Fruit fly (Drosophila melanogaster): Measurements from ENCODE around the gene CG46339.

Gene CG46339

DNA sequence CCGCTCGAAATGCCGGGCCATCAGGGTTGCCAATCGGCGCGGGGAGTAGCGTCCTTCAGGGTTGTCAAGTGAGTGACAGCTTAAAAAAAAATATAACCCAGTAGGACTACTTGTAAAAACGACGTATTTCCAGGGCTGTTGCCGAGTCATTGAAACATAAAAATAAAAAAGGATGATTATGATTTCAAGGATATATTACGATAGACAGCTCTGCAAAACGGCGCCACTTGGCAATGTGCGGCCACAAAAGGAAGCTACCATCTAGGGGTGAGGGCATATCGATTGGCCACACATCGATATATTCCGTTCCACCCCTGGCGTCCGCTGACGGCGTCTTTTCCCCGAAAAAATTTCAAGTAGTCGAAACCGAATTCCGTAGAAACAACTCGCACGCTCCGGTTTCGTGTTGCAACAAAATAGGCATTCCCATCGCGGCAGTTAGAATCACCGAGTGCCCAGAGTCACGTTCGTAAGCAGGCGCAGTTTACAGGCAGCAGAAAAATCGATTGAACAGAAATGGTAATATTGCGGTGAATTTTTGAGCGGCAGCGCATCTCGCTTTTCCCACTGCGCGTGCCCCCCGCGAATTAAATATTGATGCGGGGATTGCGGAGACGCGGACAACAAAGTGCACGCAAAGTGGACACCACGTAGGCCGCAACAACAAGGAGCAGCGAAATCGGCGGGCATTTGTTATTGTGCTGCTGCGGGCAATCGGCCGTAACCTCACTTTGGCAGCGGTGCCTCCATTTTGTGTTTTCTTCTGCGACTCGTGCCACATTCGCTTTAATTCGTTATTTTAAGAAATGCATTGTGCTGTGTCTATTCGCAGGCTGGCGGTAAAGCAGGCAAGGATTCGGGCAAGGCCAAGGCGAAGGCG is 48.7 kb upstream of the CG46339 start, which contains the start of the genes ball and His2Av (continued):
- TF ChIP-seq D (optimal IDR thresholded peaks at IDR 0.05): peak; percentile 24
- peak; percentile 51 for TF ChIP-seq D (GFP tag; optimal IDR thresholded peaks at IDR 0.05)
- peak; percentile 84 for TF ChIP-seq E2f2 (GFP tag; IDR thresholded peaks at IDR 0.05)
- 0 out of 2 replicates have a peak, but pooled peaks have one; percentile 13 for TF ChIP-seq cas (GFP tag; IDR thresholded peaks at IDR 0.05)
- TF ChIP-seq CG31224 (GFP tag; IDR thresholded peaks at IDR 0.05): peak; percentile 49; the same call in 1 of the 2 replicates
- peak; percentile 90 for TF ChIP-seq CG11456 (GFP tag; IDR thresholded peaks at IDR 0.05)
- TF ChIP-seq CG17361 (GFP tag; IDR thresholded peaks at IDR 0.05): peak; percentile 76
- peak; percentile 52; the same call in 1 of the 3 replicates for TF ChIP-seq CG6175 (GFP tag; IDR thresholded peaks at IDR 0.05)
- peak; percentile 99 for TF ChIP-seq Med (GFP tag)
- TF ChIP-seq H2.0 (GFP tag; IDR thresholded peaks at IDR 0.05): peak; percentile 83
- peak; percentile 71 for TF ChIP-seq cwo (GFP tag; optimal IDR thresholded peaks at IDR 0.05)
- peak; percentile 73; the same call in 1 of the 3 replicates for TF ChIP-seq Mrtf (GFP tag; IDR thresholded peaks at IDR 0.05)
- 0 out of 2 replicates have a peak, but pooled peaks have one; percentile 59 for TF ChIP-seq dati (GFP tag; IDR thresholded peaks at IDR 0.05)
- peak; percentile 48 for TF ChIP-seq CG12071 (GFP tag; optimal IDR thresholded peaks at IDR 0.05)
- no peak for TF ChIP-seq pros (GFP tag; optimal IDR thresholded peaks at IDR 0.05)
- TF ChIP-seq YL-1 (GFP tag; optimal IDR thresholded peaks at IDR 0.05): peak; percentile 83
- peak; percentile 56 for TF ChIP-seq odd (GFP tag; optimal IDR thresholded peaks at IDR 0.05)
- TF ChIP-seq ase (GFP tag; IDR thresholded peaks at IDR 0.05): peak; percentile 82
- TF ChIP-seq CG2712 (tag; optimal IDR thresholded peaks at IDR 0.05): peak; percentile 83
- TF ChIP-seq CHES-1-like (GFP tag; optimal IDR thresholded peaks at IDR 0.05): peak; percentile 93
- TF ChIP-seq CG11398 (GFP tag; optimal IDR thresholded peaks at IDR 0.05): peak; percentile 79
- TF ChIP-seq Deaf1 (tag; optimal IDR thresholded peaks at IDR 0.05): peak; percentile 54
- TF ChIP-seq ATbp (GFP tag; optimal IDR thresholded peaks at IDR 0.05): peak; percentile 69
- peak; percentile 79 for TF ChIP-seq CG9817 (tag; optimal IDR thresholded peaks at IDR 0.05)
- TF ChIP-seq CG30431 (GFP tag; optimal IDR thresholded peaks at IDR 0.05): peak; percentile 56
- peak; percentile 12 for TF ChIP-seq zf30C (GFP tag; optimal IDR thresholded peaks at IDR 0.05)
- TF ChIP-seq CG7372 (GFP tag; IDR thresholded peaks at IDR 0.05): peak; percentile 57; the same call in 1 of the 2 replicates
- TF ChIP-seq CG4424 (GFP tag; optimal IDR thresholded peaks at IDR 0.05): peak; percentile 87
- TF ChIP-seq Doc2 (GFP tag; IDR thresholded peaks at IDR 0.05): no peak
- peak; percentile 79 for TF ChIP-seq CG18011 (GFP tag; optimal IDR thresholded peaks at IDR 0.05)
- TF ChIP-seq ind (GFP tag; optimal IDR thresholded peaks at IDR 0.05): peak; percentile 85
- TF ChIP-seq lbe (GFP tag; optimal IDR thresholded peaks at IDR 0.05): peak; percentile 53
- peak; percentile 81 for TF ChIP-seq Sin3A (optimal IDR thresholded peaks at IDR 0.05)
- TF ChIP-seq chn (GFP tag; optimal IDR thresholded peaks at IDR 0.05): peak; percentile 89
- peak; percentile 59 for TF ChIP-seq nau (GFP tag; optimal IDR thresholded peaks at IDR 0.05)
- peak; percentile 90 for TF ChIP-seq bbx (GFP tag; IDR thresholded peaks at IDR 0.05; ENCODE audit: partially characterized antibody)
- TF ChIP-seq NFAT (GFP tag; IDR thresholded peaks at IDR 0.05): peak; percentile 86
- TF ChIP-seq bsh (GFP tag; optimal IDR thresholded peaks at IDR 0.05): peak in 1 of 2 experiments; percentile 83
- TF ChIP-seq CG10274 (GFP tag; optimal IDR thresholded peaks at IDR 0.05): peak; percentile 60
- TF ChIP-seq Hr78 (GFP tag; optimal IDR thresholded peaks at IDR 0.05): no peak
- no peak for TF ChIP-seq pita (GFP tag; optimal IDR thresholded peaks at IDR 0.05)
- no peak for TF ChIP-seq fd64A (GFP tag; optimal IDR thresholded peaks at IDR 0.05)
- no peak for TF ChIP-seq br (optimal IDR thresholded peaks at IDR 0.05)
- TF ChIP-seq ham (GFP tag; IDR thresholded peaks at IDR 0.05): no peak
- peak; percentile 72 for TF ChIP-seq stc (GFP tag; IDR thresholded peaks at IDR 0.05)
- TF ChIP-seq CG18476 (GFP tag; optimal IDR thresholded peaks at IDR 0.05): peak; percentile 71
- no peak for TF ChIP-seq exex (tag; optimal IDR thresholded peaks at IDR 0.05)
- peak; percentile 85 for TF ChIP-seq Awh (GFP tag; IDR thresholded peaks at IDR 0.05)
- peak; percentile 61 for TF ChIP-seq D19A (tag; optimal IDR thresholded peaks at IDR 0.05)
